Fruit fly (Drosophila melanogaster) whole organism, embryonic: ENCODE measurements around the gene SelT.
A peak's percentile ranks its signal among the peaks of the same experiment; 100 is the strongest.

Experiments
- Adf1 ChIP-seq: fragments of 200-800 bp; sonication (Bioruptor generic); IDR thresholded peaks from 2 replicates; pipeline ENCODE4 v1.3.6; 2022; ENCODE audit warnings: missing biosample characterization, missing genetic modification characterization
- Atf3 ChIP-seq: fragments of 200-800 bp; sonication (Bioruptor generic); optimal IDR thresholded peaks from 3 replicates; lab custom pipeline; 2016; ENCODE audit warnings: missing biosample characterization, missing genetic modification characterization
- B-H1 ChIP-seq: fragments of 200-800 bp; sonication (Bioruptor generic); IDR thresholded peaks from 3 replicates; pipeline ENCODE4 v1.3.6; 2022; ENCODE audit warnings: missing biosample characterization, missing genetic modification characterization
- CG10209 ChIP-seq: fragments of 200-800 bp; sonication (Bioruptor generic); optimal IDR thresholded peaks from 3 replicates; lab custom pipeline; 2017; ENCODE audit warnings: missing biosample characterization, mild to moderate bottlenecking, missing genetic modification characterization, missing genetic modification reagents
- CG1024 ChIP-seq: fragments of 200-800 bp; sonication (Bioruptor generic); IDR thresholded peaks from 2 replicates; pipeline ENCODE4 v1.3.6; 2022; ENCODE audit warnings: missing biosample characterization, missing genetic modification characterization
- CG12942 ChIP-seq: fragments of 200-800 bp; sonication (Bioruptor generic); optimal IDR thresholded peaks from 3 replicates; lab custom pipeline; 2016; ENCODE audit warnings: missing biosample characterization, missing genetic modification characterization
- CG13287 ChIP-seq: fragments of 200-800 bp; sonication (Bioruptor generic); IDR thresholded peaks from 2 replicates; pipeline ENCODE4 v1.3.6; 2022; ENCODE audit warnings: missing biosample characterization, missing genetic modification characterization; ENCODE audit not compliant: partially characterized antibody
- CG14014 ChIP-seq: fragments of 200-800 bp; sonication (Bioruptor generic); IDR thresholded peaks from 2 replicates; pipeline ENCODE4 v1.3.6; 2022; ENCODE audit warnings: missing biosample characterization, missing genetic modification characterization
- CG15514 ChIP-seq: fragments of 200-800 bp; sonication (Bioruptor generic); optimal IDR thresholded peaks from 3 replicates; lab custom pipeline; 2017; ENCODE audit warnings: missing biosample characterization, missing genetic modification characterization, mild to moderate bottlenecking, moderate library complexity, missing genetic modification reagents
- CG17359 ChIP-seq: fragments of 200-800 bp; sonication (Bioruptor generic); optimal IDR thresholded peaks from 3 replicates; lab custom pipeline; 2018; ENCODE audit warnings: missing biosample characterization, mild to moderate bottlenecking, missing genetic modification characterization, moderate library complexity
- CG1792 ChIP-seq: fragments of 200-800 bp; sonication (Bioruptor generic); optimal IDR thresholded peaks from 2 replicates; lab custom pipeline; 2016; ENCODE audit warnings: missing biosample characterization, missing genetic modification characterization
- CG2875 ChIP-seq: fragments of 200-800 bp; sonication (Bioruptor generic); optimal IDR thresholded peaks from 2 replicates; lab custom pipeline; 2017; ENCODE audit warnings: missing biosample characterization, mild to moderate bottlenecking, missing genetic modification characterization, missing genetic modification reagents
- CG31441 ChIP-seq: fragments of 200-800 bp; sonication (Bioruptor generic); IDR thresholded peaks from 2 replicates; pipeline ENCODE4 v1.3.6; 2022; ENCODE audit warnings: missing biosample characterization, missing genetic modification characterization
- CG32772 ChIP-seq: fragments of 200-800 bp; sonication (Bioruptor generic); IDR thresholded peaks from 2 replicates; pipeline ENCODE4 v1.3.6; 2022; ENCODE audit warnings: missing biosample characterization, missing genetic modification characterization
- CG3407 ChIP-seq: fragments of 200-800 bp; sonication (Bioruptor generic); optimal IDR thresholded peaks from 2 replicates; lab custom pipeline; 2018; ENCODE audit warnings: missing biosample characterization, mild to moderate bottlenecking, missing genetic modification characterization
- CG3995 ChIP-seq: fragments of 200-800 bp; sonication (Bioruptor generic); optimal IDR thresholded peaks from 3 replicates; lab custom pipeline; 2016; ENCODE audit warnings: missing biosample characterization, missing genetic modification characterization
- CG4360 ChIP-seq: fragments of 200-800 bp; sonication (Bioruptor generic); IDR thresholded peaks from 2 replicates; pipeline ENCODE4 v1.3.6; 2022; ENCODE audit warnings: missing biosample characterization, missing genetic modification characterization
- CG4424 ChIP-seq: fragments of 200-800 bp; sonication (Bioruptor generic); optimal IDR thresholded peaks from 3 replicates; lab custom pipeline; 2016; ENCODE audit warnings: missing biosample characterization, missing genetic modification characterization
- CG8388 ChIP-seq: fragments of 200-800 bp; sonication (Bioruptor generic); optimal IDR thresholded peaks from 2 replicates; lab custom pipeline; 2019; ENCODE audit warnings: missing biosample characterization, mild to moderate bottlenecking, missing genetic modification characterization, moderate library complexity
- CoRest ChIP-seq: fragments of 200-800 bp; sonication (Bioruptor generic); optimal IDR thresholded peaks from 3 replicates; lab custom pipeline; 2018; ENCODE audit warnings: missing biosample characterization, mild to moderate bottlenecking, missing genetic modification characterization, moderate library complexity
- Hr3 ChIP-seq: fragments of 200-800 bp; sonication (Bioruptor generic); optimal IDR thresholded peaks from 3 replicates; lab custom pipeline; 2016; ENCODE audit warnings: missing biosample characterization, missing genetic modification characterization
- Hr51 ChIP-seq, 2 experiments: fragments of 200-800 bp; sonication (Bioruptor generic); optimal IDR thresholded peaks; 2 replicates in 1 of 2; 3 replicates in 1 of 2; lab custom pipeline; 2016 to 2018; ENCODE audit warnings: missing biosample characterization in 2 of 2, missing genetic modification characterization in 2 of 2, mild to moderate bottlenecking in 1 of 2, moderate library complexity in 1 of 2
- Mad ChIP-seq: fragments of 200-800 bp; sonication (Bioruptor generic); optimal IDR thresholded peaks from 2 replicates; lab custom pipeline; 2016; ENCODE audit warnings: missing biosample characterization, missing genetic modification characterization
- Mrtf ChIP-seq: fragments of 200-800 bp; sonication (Bioruptor generic); IDR thresholded peaks from 3 replicates; pipeline ENCODE4 v1.3.6; 2022; ENCODE audit warnings: missing biosample characterization, missing genetic modification characterization
- NK7.1 ChIP-seq: fragments of 200-800 bp; sonication (Bioruptor generic); optimal IDR thresholded peaks from 3 replicates; lab custom pipeline; 2016; ENCODE audit warnings: missing biosample characterization, missing genetic modification characterization
- Ptx1 ChIP-seq: fragments of 200-800 bp; sonication (Bioruptor generic); IDR thresholded peaks from 2 replicates; pipeline ENCODE4 v1.3.6; 2022; ENCODE audit warnings: missing biosample characterization, missing genetic modification characterization
- Sry-δ ChIP-seq: fragments of 200-800 bp; sonication (Bioruptor generic); optimal IDR thresholded peaks from 2 replicates; lab custom pipeline; 2016; ENCODE audit warnings: missing biosample characterization, missing genetic modification characterization
- Taf1 ChIP-seq: fragments of 200-800 bp; sonication (Bioruptor generic); IDR thresholded peaks from 2 replicates; pipeline ENCODE4 v1.3.6; 2022; ENCODE audit warnings: missing biosample characterization, missing genetic modification characterization
- al ChIP-seq: fragments of 200-800 bp; sonication (Bioruptor generic); IDR thresholded peaks from 2 replicates; pipeline ENCODE4 v1.3.6; 2022; ENCODE audit warnings: missing biosample characterization, missing genetic modification characterization
- ap ChIP-seq: fragments of 200-800 bp; sonication (Bioruptor generic); IDR thresholded peaks from 2 replicates; pipeline ENCODE4 v1.3.6; 2022; ENCODE audit warnings: missing biosample characterization, missing genetic modification characterization
- crp ChIP-seq, 2 experiments: fragments of 200-800 bp; sonication (Bioruptor generic); optimal IDR thresholded peaks; 2 replicates in 1 of 2; 3 replicates in 1 of 2; lab custom pipeline; 2017; ENCODE audit warnings: missing biosample characterization in 2 of 2, missing genetic modification characterization in 2 of 2, mild to moderate bottlenecking in 1 of 2, moderate library complexity in 1 of 2
- dm ChIP-seq: fragments of 200-800 bp; sonication (Bioruptor generic); optimal IDR thresholded peaks from 3 replicates; lab custom pipeline; 2016; ENCODE audit warnings: missing biosample characterization, missing genetic modification characterization
- en ChIP-seq: fragments of 200-800 bp; sonication (Bioruptor generic); optimal IDR thresholded peaks from 2 replicates; lab custom pipeline; 2016; ENCODE audit warnings: missing biosample characterization, missing genetic modification characterization
- esg ChIP-seq: fragments of 200-800 bp; sonication (Bioruptor generic); conservative IDR thresholded peaks from 2 replicates; pipeline ENCODE4 v1.3.6; 2022; ENCODE audit warnings: missing biosample characterization, missing genetic modification characterization
- fu2 ChIP-seq: fragments of 200-800 bp; sonication (Bioruptor generic); optimal IDR thresholded peaks from 2 replicates; lab custom pipeline; 2016; ENCODE audit warnings: missing biosample characterization, missing genetic modification characterization
- gcm2 ChIP-seq: fragments of 200-800 bp; sonication (Bioruptor generic); optimal IDR thresholded peaks from 2 replicates; lab custom pipeline; 2016; ENCODE audit warnings: missing biosample characterization, missing genetic modification characterization
- gt ChIP-seq: fragments of 200-800 bp; sonication (Bioruptor generic); IDR thresholded peaks from 2 replicates; pipeline ENCODE4 v1.3.6; 2022; ENCODE audit warnings: missing biosample characterization, missing genetic modification characterization
- hb ChIP-seq: fragments of 200-800 bp; sonication (Bioruptor generic); IDR thresholded peaks from 3 replicates; pipeline ENCODE4 v1.3.6; 2022; ENCODE audit warnings: missing biosample characterization, missing genetic modification characterization; ENCODE audit not compliant: partially characterized antibody
- nerfin-1 ChIP-seq: fragments of 200-800 bp; sonication (Bioruptor generic); optimal IDR thresholded peaks from 3 replicates; lab custom pipeline; 2019; ENCODE audit warnings: missing biosample characterization, mild to moderate bottlenecking, missing genetic modification characterization, moderate library complexity
- nom ChIP-seq: fragments of 200-800 bp; sonication (Bioruptor generic); optimal IDR thresholded peaks from 2 replicates; lab custom pipeline; 2017; ENCODE audit warnings: missing biosample characterization, missing genetic modification characterization, mild to moderate bottlenecking, moderate library complexity, missing genetic modification reagents
- otp ChIP-seq: fragments of 200-800 bp; sonication (Bioruptor generic); IDR thresholded peaks from 3 replicates; pipeline ENCODE4, ENCODE4 v1.3.6; 2022; ENCODE audit warnings: missing biosample characterization, missing genetic modification characterization
- pzg ChIP-seq: fragments of 200-800 bp; sonication (Bioruptor generic); optimal IDR thresholded peaks from 3 replicates; lab custom pipeline; 2018; ENCODE audit warnings: missing biosample characterization, mild to moderate bottlenecking, missing genetic modification characterization, moderate library complexity
- salm ChIP-seq: fragments of 200-800 bp; sonication (Bioruptor generic); optimal IDR thresholded peaks from 2 replicates; lab custom pipeline; 2018; ENCODE audit warnings: missing biosample characterization, mild to moderate bottlenecking, missing genetic modification characterization
- slbo ChIP-seq: fragments of 200-800 bp; sonication (Bioruptor generic); IDR thresholded peaks from 2 replicates; pipeline ENCODE4 v1.3.6; 2022; ENCODE audit warnings: missing biosample characterization, missing genetic modification characterization
- so ChIP-seq: fragments of 200-800 bp; sonication (Bioruptor generic); IDR thresholded peaks from 3 replicates; pipeline ENCODE4 v1.3.6; 2022; ENCODE audit warnings: missing biosample characterization, missing genetic modification characterization
- sqz ChIP-seq: fragments of 200-800 bp; sonication (Bioruptor generic); optimal IDR thresholded peaks from 3 replicates; lab custom pipeline; 2018; ENCODE audit warnings: missing biosample characterization, mild to moderate bottlenecking, missing genetic modification characterization
- tgo ChIP-seq: fragments of 200-800 bp; sonication (Bioruptor generic); IDR thresholded peaks from 3 replicates; pipeline ENCODE4 v1.3.6; 2022; ENCODE audit warnings: missing biosample characterization, missing genetic modification characterization
- wdn ChIP-seq: fragments of 200-800 bp; sonication (Bioruptor generic); IDR thresholded peaks from 2 replicates; pipeline ENCODE4 v1.3.6; 2022; ENCODE audit warnings: missing biosample characterization, missing genetic modification characterization
- z ChIP-seq: fragments of 200-800 bp; sonication (Bioruptor generic); IDR thresholded peaks from 3 replicates; pipeline ENCODE4 v1.3.6; 2022; ENCODE audit warnings: missing biosample characterization, missing genetic modification characterization
- zen2 ChIP-seq: fragments of 200-800 bp; sonication (Bioruptor generic); IDR thresholded peaks from 3 replicates; pipeline ENCODE4 v1.3.6; 2022; ENCODE audit warnings: missing biosample characterization, missing genetic modification characterization; ENCODE audit not compliant: partially characterized antibody

Gene SelT

DNA sequence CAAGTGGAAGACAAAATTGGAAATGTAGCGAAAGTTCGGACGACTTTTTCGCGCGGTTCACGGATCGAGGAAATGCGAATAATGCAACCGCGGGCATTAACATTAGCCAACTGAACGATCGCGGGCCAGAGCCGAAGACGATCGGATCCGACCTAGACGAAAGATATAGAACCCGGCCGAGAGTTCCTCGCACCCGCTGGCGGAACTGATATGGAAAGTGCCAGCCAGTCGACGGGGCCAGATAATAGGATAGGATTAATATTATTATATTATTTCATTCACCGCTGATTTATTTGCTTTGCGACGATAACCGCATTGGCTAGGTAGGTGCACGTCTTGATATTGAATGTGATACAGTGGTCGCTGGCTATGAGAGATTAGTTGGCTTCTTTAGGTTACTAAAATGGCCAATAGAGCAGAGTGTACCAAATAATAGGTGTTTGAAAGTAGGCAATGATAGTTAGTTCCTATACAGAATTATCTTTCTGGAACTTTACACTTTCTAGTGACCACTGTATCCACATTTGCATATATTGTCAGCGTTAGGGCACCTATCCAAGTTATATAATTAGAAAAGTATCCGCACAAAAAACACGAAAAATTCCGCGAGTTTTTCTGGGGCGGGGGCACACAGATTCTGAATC lies 11.2 kb upstream of the SelT start (continued):
- no peak for TF ChIP-seq zen2 (GFP tag; lab: Robert Waterston, UW)
- TF ChIP-seq Atf3 = no peak
- peak; percentile 46 for TF ChIP-seq Hr3
- TF ChIP-seq sqz (GFP tag; lab: Kevin White, UChicago) = peak; percentile 21
- TF ChIP-seq CG3407 (GFP tag; lab: Kevin White, UChicago) = no peak
- peak; percentile 64 for TF ChIP-seq CG14014 (GFP tag; lab: Robert Waterston, UW)
- TF ChIP-seq hb (GFP tag; lab: Robert Waterston, UW) = no peak
- TF ChIP-seq Sry-δ (GFP tag; lab: Kevin White, UChicago) = peak; percentile 10
- TF ChIP-seq Mrtf (GFP tag; lab: Robert Waterston, UW) = peak; percentile 77; the same call in 2 of the 3 replicates
- no peak for TF ChIP-seq dm (GFP tag; lab: Kevin White, UChicago)
- TF ChIP-seq CoRest (tag; lab: Kevin White, UChicago) = peak; percentile 75
- TF ChIP-seq esg (GFP tag; lab: Robert Waterston, UW) = peak; percentile 70
- peak; percentile 76 for TF ChIP-seq Ptx1 (GFP tag; lab: Robert Waterston, UW)
- TF ChIP-seq CG2875 (GFP tag; lab: Kevin White, UChicago) = no peak
- 0 out of 2 replicates have a peak, but pooled peaks have one; percentile 56 for TF ChIP-seq wdn (GFP tag; lab: Robert Waterston, UW)
- TF ChIP-seq pzg (GFP tag; lab: Kevin White, UChicago) = no peak
- no peak for TF ChIP-seq NK7.1 (GFP tag; lab: Kevin White, UChicago)
- TF ChIP-seq otp = peak; percentile 61; the same call in 2 of the 3 replicates
- TF ChIP-seq crp (GFP tag; optimal IDR thresholded peaks at IDR 0.05; lab: Kevin White, UChicago) = no peak
- TF ChIP-seq Mad = peak; percentile 41
- TF ChIP-seq B-H1 (GFP tag; lab: Robert Waterston, UW) = peak; percentile 69
- peak; percentile 49 for TF ChIP-seq CG32772 (GFP tag; lab: Robert Waterston, UW)
- peak; percentile 54; the same call in 1 of the 2 replicates for TF ChIP-seq CG31441 (GFP tag; lab: Robert Waterston, UW)
- peak; percentile 21 for TF ChIP-seq fu2 (GFP tag; lab: Kevin White, UChicago)
- peak; percentile 59 for TF ChIP-seq salm
- peak; percentile 40 for TF ChIP-seq CG3995 (GFP tag; lab: Kevin White, UChicago)
- no peak for TF ChIP-seq gcm2
- TF ChIP-seq CG12942 (GFP tag; lab: Kevin White, UChicago) = peak; percentile 40
- no peak for TF ChIP-seq CG13287 (GFP tag; lab: Robert Waterston, UW)
- TF ChIP-seq CG4424 (GFP tag; lab: Kevin White, UChicago) = peak; percentile 61
- TF ChIP-seq CG4360 (GFP tag; lab: Robert Waterston, UW) = no peak
- TF ChIP-seq CG1792 (GFP tag; lab: Kevin White, UChicago) = peak; percentile 37
- TF ChIP-seq so (GFP tag; lab: Robert Waterston, UW) = peak; percentile 70; the same call in 1 of the 3 replicates
- peak; percentile 73; the same call in 1 of the 2 replicates for TF ChIP-seq CG1024 (GFP tag; lab: Robert Waterston, UW)
- peak; percentile 73 for TF ChIP-seq tgo (GFP tag; lab: Robert Waterston, UW)
- peak; percentile 49; the same call in 1 of the 2 replicates for TF ChIP-seq ap
- peak; percentile 68 for TF ChIP-seq Taf1 (GFP tag; lab: Robert Waterston, UW)
- TF ChIP-seq Hr51 (GFP tag; optimal IDR thresholded peaks at IDR 0.05; lab: Kevin White, UChicago) = peak; percentile 36 to 64
- TF ChIP-seq CG17359 (tag; lab: Kevin White, UChicago) = peak; percentile 78
- TF ChIP-seq al = peak; percentile 25; the same call in 1 of the 2 replicates
- TF ChIP-seq CG15514 (GFP tag; lab: Kevin White, UChicago) = peak; percentile 25
- TF ChIP-seq slbo (GFP tag; lab: Robert Waterston, UW) = peak; percentile 85
- TF ChIP-seq nom (GFP tag; lab: Kevin White, UChicago) = no peak
- TF ChIP-seq CG8388 = peak; percentile 51
- peak; percentile 16 for TF ChIP-seq en (GFP tag; lab: Kevin White, UChicago)
- peak; percentile 4 for TF ChIP-seq nerfin-1 (tag; lab: Kevin White, UChicago)
- TF ChIP-seq z (GFP tag; lab: Robert Waterston, UW) = no peak
- no peak for TF ChIP-seq Adf1 (GFP tag; lab: Robert Waterston, UW)
- TF ChIP-seq CG10209 (GFP tag; lab: Kevin White, UChicago) = peak; percentile 72
- TF ChIP-seq gt (GFP tag; lab: Robert Waterston, UW) = peak; percentile 50; the same call in 1 of the 2 replicates
